Fruit fly (Drosophila melanogaster): ENCODE results near the gene CG6204.

Gene CG6204

DNA sequence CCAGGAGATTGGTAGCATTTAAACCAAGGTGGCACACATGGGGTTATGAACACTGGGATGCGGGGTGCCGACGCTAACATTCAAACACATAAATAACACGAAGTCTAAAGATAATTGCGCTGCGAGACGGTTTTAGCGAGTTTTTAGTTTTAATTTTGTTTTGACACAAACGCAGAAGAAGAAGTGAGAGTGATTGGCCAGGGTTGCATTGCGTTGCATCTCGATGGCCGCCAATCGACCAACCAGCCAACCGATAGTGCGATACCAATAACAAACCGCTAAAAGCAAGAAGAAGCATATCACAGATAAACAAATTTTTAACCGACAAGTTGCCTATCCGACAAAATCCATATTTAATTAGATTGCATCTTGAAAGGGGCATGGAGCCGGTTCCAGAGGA lies 33.1 kb downstream of the CG6204 start, which contains the start of the genes Spps and CG13609 (continued):
- TF ChIP-seq Dbx (GFP tag; IDR thresholded peaks at IDR 0.05), result 0 out of 3 replicates have a peak, but pooled peaks have one; percentile 53
- peak; percentile 47; the same call in 1 of the 2 replicates for TF ChIP-seq sob (GFP tag; IDR thresholded peaks at IDR 0.05)
- TF ChIP-seq Eip74EF (GFP tag; optimal IDR thresholded peaks at IDR 0.05), result no peak
- peak; percentile 99 for TF ChIP-seq CG2116 (GFP tag; optimal IDR thresholded peaks at IDR 0.05)
- TF ChIP-seq corto (GFP tag; optimal IDR thresholded peaks at IDR 0.05), result no peak
- peak; percentile 92 for TF ChIP-seq CG42726 (GFP tag; IDR thresholded peaks at IDR 0.05; ENCODE audit: partially characterized antibody)
- peak; percentile 14 for TF ChIP-seq CG34376 (GFP tag; optimal IDR thresholded peaks at IDR 0.05)
- no peak for TF ChIP-seq B-H1 (GFP tag; IDR thresholded peaks at IDR 0.05)
- TF ChIP-seq Atf6 (GFP tag; IDR thresholded peaks at IDR 0.05), result no peak
- TF ChIP-seq Asciz (GFP tag; optimal IDR thresholded peaks at IDR 0.05), result no peak
- no peak for TF ChIP-seq crol (GFP tag; IDR thresholded peaks at IDR 0.05)
- TF ChIP-seq inv (GFP tag; IDR thresholded peaks at IDR 0.05; ENCODE audit: partially characterized antibody), result peak; percentile 93
- no peak for TF ChIP-seq sens (GFP tag)
- peak; percentile 93 for TF ChIP-seq tna (GFP tag; IDR thresholded peaks at IDR 0.05; ENCODE audit: partially characterized antibody)
- TF ChIP-seq CG2202 (tag; optimal IDR thresholded peaks at IDR 0.05), result peak; percentile 1
- TF ChIP-seq CG12744 (GFP tag; optimal IDR thresholded peaks at IDR 0.05), result no peak
- TF ChIP-seq lilli (GFP tag; optimal IDR thresholded peaks at IDR 0.05), result peak; percentile 47
- peak; percentile 77 for TF ChIP-seq CG12659 (GFP tag; optimal IDR thresholded peaks at IDR 0.05)
- TF ChIP-seq Blimp-1 (GFP tag; optimal IDR thresholded peaks at IDR 0.05), result peak; percentile 97
- peak in 1 of 2 experiments; percentile 38 for TF ChIP-seq dpn (GFP tag; optimal IDR thresholded peaks at IDR 0.05)
- TF ChIP-seq Optix (GFP tag; IDR thresholded peaks at IDR 0.05), result no peak
- TF ChIP-seq MBD-R2 (GFP tag; IDR thresholded peaks at IDR 0.05), result peak; percentile 95
- TF ChIP-seq ERR (GFP tag; optimal IDR thresholded peaks at IDR 0.05), result peak; percentile 45
- TF ChIP-seq Dll (GFP tag; IDR thresholded peaks at IDR 0.05; ENCODE audit: partially characterized antibody), result peak; percentile 84
- no peak for TF ChIP-seq CG30431 (GFP tag; optimal IDR thresholded peaks at IDR 0.05)
- TF ChIP-seq CG6654 (GFP tag; optimal IDR thresholded peaks at IDR 0.05), result no peak
- no peak for TF ChIP-seq CG15696 (tag; optimal IDR thresholded peaks at IDR 0.05)
- TF ChIP-seq CG4282 (GFP tag; optimal IDR thresholded peaks at IDR 0.05), result no peak
- no peak for TF ChIP-seq CG2875 (GFP tag; optimal IDR thresholded peaks at IDR 0.05)
- no peak for TF ChIP-seq wor (GFP tag; IDR thresholded peaks at IDR 0.05)
- TF ChIP-seq CG6791 (GFP tag; IDR thresholded peaks at IDR 0.05; ENCODE audit: partially characterized antibody), result peak; percentile 95
- peak; percentile 42; the same call in 1 of the 3 replicates for TF ChIP-seq CG34422 (GFP tag; IDR thresholded peaks at IDR 0.05)
- TF ChIP-seq CG4424 (GFP tag; optimal IDR thresholded peaks at IDR 0.05), result no peak
- no peak for TF ChIP-seq CG7372 (GFP tag; IDR thresholded peaks at IDR 0.05)
- TF ChIP-seq sug (tag; optimal IDR thresholded peaks at IDR 0.05), result peak; percentile 25
- no peak for TF ChIP-seq pb (GFP tag; optimal IDR thresholded peaks at IDR 0.05)
- peak; percentile 92 for TF ChIP-seq zen2 (GFP tag; IDR thresholded peaks at IDR 0.05; ENCODE audit: partially characterized antibody)
- peak; percentile 66 for TF ChIP-seq Dp (GFP tag; optimal IDR thresholded peaks at IDR 0.05)
- no peak for TF ChIP-seq Hmx (GFP tag; optimal IDR thresholded peaks at IDR 0.05)
- TF ChIP-seq CG7928 (GFP tag; optimal IDR thresholded peaks at IDR 0.05), result peak; percentile 74
- TF ChIP-seq CG13424 (tag; optimal IDR thresholded peaks at IDR 0.05), result no peak
- TF ChIP-seq br (optimal IDR thresholded peaks at IDR 0.05), result no peak
- TF ChIP-seq trem (tag; optimal IDR thresholded peaks at IDR 0.05), result peak; percentile 88
- TF ChIP-seq CG10267 (tag; optimal IDR thresholded peaks at IDR 0.05), result peak; percentile 40
- no peak for TF ChIP-seq Awh (GFP tag; IDR thresholded peaks at IDR 0.05)
- peak; percentile 2 for TF ChIP-seq HLHmδ (GFP tag; optimal IDR thresholded peaks at IDR 0.05)
- peak; percentile 87 for TF ChIP-seq Med (GFP tag)
- TF ChIP-seq grau (tag; optimal IDR thresholded peaks at IDR 0.05), result peak; percentile 40
- peak; percentile 43 for TF ChIP-seq CG9797 (GFP tag; optimal IDR thresholded peaks at IDR 0.05)
- TF ChIP-seq CG7963 (GFP tag; IDR thresholded peaks at IDR 0.05; ENCODE audit: partially characterized antibody), result peak; percentile 98
